Fruit fly (Drosophila melanogaster) whole organism, embryonic: ENCODE results near the gene CG12012.

ENCODE experiments used
- Abd-B ChIP-seq: fragments of 200-800 bp; sonication (Bioruptor generic); optimal IDR thresholded peaks from 2 replicates; lab custom pipeline; 2018; ENCODE audit warnings: missing biosample characterization, mild to moderate bottlenecking, missing genetic modification characterization, moderate library complexity
- Antp ChIP-seq: fragments of 200-800 bp; sonication (Bioruptor generic); optimal IDR thresholded peaks from 3 replicates; lab custom pipeline; 2016; ENCODE audit warnings: missing biosample characterization, missing genetic modification characterization
- Awh ChIP-seq: fragments of 200-800 bp; sonication (Bioruptor generic); IDR thresholded peaks from 2 replicates; pipeline ENCODE4, ENCODE4 v1.3.6; 2022; ENCODE audit warnings: missing biosample characterization, missing genetic modification characterization
- B-H2 ChIP-seq: fragments of 200-800 bp; sonication (Bioruptor generic); optimal IDR thresholded peaks from 2 replicates; lab custom pipeline; 2018; ENCODE audit warnings: missing biosample characterization, mild to moderate bottlenecking, missing genetic modification characterization
- BEAF-32 ChIP-seq: fragments of 200-800 bp; sonication (Bioruptor generic); optimal IDR thresholded peaks from 3 replicates; lab custom pipeline; 2017; ENCODE audit warnings: missing biosample characterization, missing genetic modification characterization, mild to moderate bottlenecking, moderate library complexity, missing genetic modification reagents
- CG10431 ChIP-seq: fragments of 200-800 bp; sonication (Bioruptor generic); optimal IDR thresholded peaks from 3 replicates; lab custom pipeline; 2018; ENCODE audit warnings: missing biosample characterization, mild to moderate bottlenecking, missing genetic modification characterization
- CG11723 ChIP-seq: fragments of 200-800 bp; sonication (Bioruptor generic); optimal IDR thresholded peaks from 2 replicates; lab custom pipeline; 2017; ENCODE audit warnings: missing biosample characterization, mild to moderate bottlenecking, missing genetic modification characterization
- CG13894 ChIP-seq: fragments of 200-800 bp; sonication (Bioruptor generic); optimal IDR thresholded peaks from 3 replicates; lab custom pipeline; 2018; ENCODE audit warnings: missing biosample characterization, mild to moderate bottlenecking, missing genetic modification characterization, moderate library complexity
- CG14667 ChIP-seq: fragments of 200-800 bp; sonication (Bioruptor generic); IDR thresholded peaks from 2 replicates; pipeline ENCODE4 v1.3.6; 2022; ENCODE audit warnings: missing biosample characterization, missing genetic modification characterization
- CG1529 ChIP-seq: fragments of 200-800 bp; sonication (Bioruptor generic); optimal IDR thresholded peaks from 3 replicates; lab custom pipeline; 2018; ENCODE audit warnings: missing biosample characterization, missing genetic modification characterization
- CG15479 ChIP-seq: fragments of 200-800 bp; sonication (Bioruptor generic); optimal IDR thresholded peaks from 3 replicates; lab custom pipeline; 2019; ENCODE audit warnings: missing biosample characterization, mild to moderate bottlenecking, missing genetic modification characterization, moderate library complexity
- CG1603 ChIP-seq: fragments of 200-800 bp; sonication (Bioruptor generic); optimal IDR thresholded peaks from 2 replicates; lab custom pipeline; 2019; ENCODE audit warnings: missing biosample characterization, mild to moderate bottlenecking, missing genetic modification characterization, moderate library complexity
- CG17328 ChIP-seq: fragments of 200-800 bp; sonication (Bioruptor generic); IDR thresholded peaks from 2 replicates; pipeline ENCODE4 v1.3.6; 2022; ENCODE audit warnings: missing biosample characterization, missing genetic modification characterization
- CG30020 ChIP-seq: fragments of 200-800 bp; optimal IDR thresholded peaks from 2 replicates; lab custom pipeline; 2019; ENCODE audit warnings: missing biosample characterization, mild to moderate bottlenecking, missing genetic modification characterization, moderate library complexity
- CG34224 ChIP-seq: fragments of 200-800 bp; sonication (Bioruptor generic); IDR thresholded peaks from 3 replicates; pipeline ENCODE4 v1.3.6; 2022; ENCODE audit warnings: missing biosample characterization, missing genetic modification characterization; ENCODE audit not compliant: partially characterized antibody
- CG3847 ChIP-seq: fragments of 200-800 bp; sonication (Bioruptor generic); IDR thresholded peaks from 2 replicates; pipeline ENCODE4 v1.3.6; 2022; ENCODE audit warnings: missing biosample characterization, missing genetic modification characterization
- CG7745 ChIP-seq: fragments of 200-800 bp; sonication (Bioruptor generic); optimal IDR thresholded peaks from 2 replicates; lab custom pipeline; 2018; ENCODE audit warnings: missing biosample characterization, mild to moderate bottlenecking, missing genetic modification characterization, moderate library complexity
- Dp ChIP-seq: fragments of 200-800 bp; sonication (Bioruptor generic); optimal IDR thresholded peaks from 2 replicates; lab custom pipeline; 2018; ENCODE audit warnings: missing biosample characterization, mild to moderate bottlenecking, missing genetic modification characterization, moderate library complexity
- ERR ChIP-seq: fragments of 200-800 bp; sonication (Bioruptor generic); optimal IDR thresholded peaks from 2 replicates; lab custom pipeline; 2016; ENCODE audit warnings: missing biosample characterization, missing genetic modification characterization
- HLHmδ ChIP-seq: fragments of 200-800 bp; sonication (Bioruptor generic); optimal IDR thresholded peaks from 2 replicates; lab custom pipeline; 2018; ENCODE audit warnings: missing biosample characterization, mild to moderate bottlenecking, missing genetic modification characterization, moderate library complexity
- Hr51 ChIP-seq, 2 experiments: fragments of 200-800 bp; sonication (Bioruptor generic); optimal IDR thresholded peaks; 2 replicates in 1 of 2; 3 replicates in 1 of 2; lab custom pipeline; 2016 to 2018; ENCODE audit warnings: missing biosample characterization in 2 of 2, missing genetic modification characterization in 2 of 2, mild to moderate bottlenecking in 1 of 2, moderate library complexity in 1 of 2
- Hr78 ChIP-seq, 2 experiments: fragments of 200-800 bp in 1 of 2; fragments of >200 bp in 1 of 2; sonication (Bioruptor generic) in 1 of 2; optimal IDR thresholded peaks; 2 replicates each; lab custom pipeline; 2017 to 2019; ENCODE audit warnings: missing biosample characterization in 2 of 2, missing genetic modification characterization in 2 of 2, mild to moderate bottlenecking in 1 of 2, moderate library complexity in 1 of 2
- Med ChIP-seq: fragments of 200-800 bp; sonication (Bioruptor generic); peaks from one replicate; lab custom pipeline; 2016; ENCODE audit warnings: missing biosample characterization, missing genetic modification characterization, mild to moderate bottlenecking, inconsistent platforms, moderate library complexity
- Vsx1 ChIP-seq: fragments of 200-800 bp; sonication (Bioruptor generic); optimal IDR thresholded peaks from 2 replicates; lab custom pipeline; 2017; ENCODE audit warnings: missing biosample characterization, mild to moderate bottlenecking, missing genetic modification characterization, missing genetic modification reagents
- ac ChIP-seq: fragments of 200-800 bp; sonication (Bioruptor generic); optimal IDR thresholded peaks from 3 replicates; lab custom pipeline; 2017; ENCODE audit warnings: missing biosample characterization, mild to moderate bottlenecking, missing genetic modification characterization
- aop ChIP-seq: fragments of 200-800 bp; sonication (Bioruptor generic); IDR thresholded peaks from 2 replicates; pipeline ENCODE4 v1.3.6; 2022; ENCODE audit warnings: missing biosample characterization, missing genetic modification characterization
- ara ChIP-seq: fragments of 200-800 bp; sonication (Bioruptor generic); IDR thresholded peaks from 2 replicates; pipeline ENCODE4 v1.3.6; 2022; ENCODE audit warnings: missing biosample characterization, missing genetic modification characterization
- bigmax ChIP-seq: fragments of 200-800 bp; sonication (Bioruptor generic); optimal IDR thresholded peaks from 2 replicates; lab custom pipeline; 2018; ENCODE audit warnings: missing biosample characterization, mild to moderate bottlenecking, missing genetic modification characterization
- bowl ChIP-seq: fragments of 200-800 bp; sonication (Bioruptor generic); IDR thresholded peaks from 2 replicates; pipeline ENCODE4 v1.3.6; 2022; ENCODE audit warnings: missing biosample characterization, missing genetic modification characterization
- br ChIP-seq: fragments of >200 bp; optimal IDR thresholded peaks from 2 replicates; lab custom pipeline; 2017
- dimm ChIP-seq: fragments of 200-800 bp; sonication (Bioruptor generic); IDR thresholded peaks from 2 replicates; pipeline ENCODE4 v1.3.6; 2022; ENCODE audit warnings: missing biosample characterization, missing genetic modification characterization
- disco-r ChIP-seq: fragments of 200-800 bp; sonication (Bioruptor generic); optimal IDR thresholded peaks from 2 replicates; lab custom pipeline; 2016; ENCODE audit warnings: missing biosample characterization, missing genetic modification characterization
- ems ChIP-seq: fragments of 200-800 bp; sonication (Bioruptor generic); optimal IDR thresholded peaks from 3 replicates; lab custom pipeline; 2016; ENCODE audit warnings: missing biosample characterization, missing genetic modification characterization
- eve ChIP-seq, 2 experiments: fragments of >200 bp; optimal IDR thresholded peaks; 2 replicates each; lab custom pipeline; 2017; ENCODE audit warnings: missing biosample characterization in 2 of 2, missing genetic modification characterization in 2 of 2
- fru ChIP-seq: fragments of >200 bp; optimal IDR thresholded peaks from 2 replicates; lab custom pipeline; 2017
- insv ChIP-seq, 2 experiments: fragments of 200-800 bp; sonication (Bioruptor generic); optimal IDR thresholded peaks; 3 replicates each; lab custom pipeline; 2016 to 2018; ENCODE audit warnings: missing biosample characterization in 2 of 2, missing genetic modification characterization in 2 of 2
- jigr1 ChIP-seq: fragments of 200-800 bp; sonication (Bioruptor generic); IDR thresholded peaks from 3 replicates; pipeline ENCODE4 v1.3.6; 2022; ENCODE audit warnings: missing biosample characterization, missing genetic modification characterization
- jing ChIP-seq: fragments of 200-800 bp; sonication (Bioruptor generic); optimal IDR thresholded peaks from 2 replicates; lab custom pipeline; 2018; ENCODE audit warnings: missing biosample characterization, mild to moderate bottlenecking, missing genetic modification characterization
- knrl ChIP-seq: fragments of 200-800 bp; sonication (Bioruptor generic); IDR thresholded peaks from 3 replicates; pipeline ENCODE4 v1.3.6; 2022; ENCODE audit warnings: missing biosample characterization, missing genetic modification characterization; ENCODE audit not compliant: partially characterized antibody
- nerfin-1 ChIP-seq: fragments of 200-800 bp; sonication (Bioruptor generic); optimal IDR thresholded peaks from 3 replicates; lab custom pipeline; 2019; ENCODE audit warnings: missing biosample characterization, mild to moderate bottlenecking, missing genetic modification characterization, moderate library complexity
- phol ChIP-seq: fragments of 200-800 bp; sonication (Bioruptor generic); optimal IDR thresholded peaks from 3 replicates; lab custom pipeline; 2018; ENCODE audit warnings: missing biosample characterization, mild to moderate bottlenecking, missing genetic modification characterization, moderate library complexity
- pnt ChIP-seq: fragments of 200-800 bp; sonication (Bioruptor generic); optimal IDR thresholded peaks from 3 replicates; lab custom pipeline; 2016; ENCODE audit warnings: missing biosample characterization, missing genetic modification characterization
- repo ChIP-seq: fragments of 200-800 bp; sonication (Bioruptor generic); optimal IDR thresholded peaks from 2 replicates; lab custom pipeline; 2016; ENCODE audit warnings: missing biosample characterization, missing genetic modification characterization
- scrt ChIP-seq: fragments of 200-800 bp; sonication (Bioruptor generic); optimal IDR thresholded peaks from 2 replicates; lab custom pipeline; 2018; ENCODE audit warnings: missing biosample characterization, mild to moderate bottlenecking, missing genetic modification characterization, moderate library complexity
- stc ChIP-seq: fragments of 200-800 bp; sonication (Bioruptor generic); IDR thresholded peaks from 2 replicates; pipeline ENCODE4 v1.3.6; 2022; ENCODE audit warnings: missing biosample characterization, missing genetic modification characterization
- stwl ChIP-seq: fragments of 200-800 bp; sonication (Bioruptor generic); optimal IDR thresholded peaks from 3 replicates; lab custom pipeline; 2018; ENCODE audit warnings: missing biosample characterization, mild to moderate bottlenecking, missing genetic modification characterization, moderate library complexity
- tin ChIP-seq: fragments of 200-800 bp; sonication (Bioruptor generic); optimal IDR thresholded peaks from 3 replicates; lab custom pipeline; 2016; ENCODE audit warnings: missing biosample characterization, missing genetic modification characterization
- tio ChIP-seq: fragments of 200-800 bp; sonication (Bioruptor generic); optimal IDR thresholded peaks from 2 replicates; lab custom pipeline; 2017; ENCODE audit warnings: missing biosample characterization, missing genetic modification characterization, inconsistent platforms
- wek ChIP-seq: fragments of 200-800 bp; sonication (Bioruptor generic); optimal IDR thresholded peaks from 3 replicates; lab custom pipeline; 2018; ENCODE audit warnings: missing biosample characterization, mild to moderate bottlenecking, missing genetic modification characterization, moderate library complexity

The CG12012 gene

DNA sequence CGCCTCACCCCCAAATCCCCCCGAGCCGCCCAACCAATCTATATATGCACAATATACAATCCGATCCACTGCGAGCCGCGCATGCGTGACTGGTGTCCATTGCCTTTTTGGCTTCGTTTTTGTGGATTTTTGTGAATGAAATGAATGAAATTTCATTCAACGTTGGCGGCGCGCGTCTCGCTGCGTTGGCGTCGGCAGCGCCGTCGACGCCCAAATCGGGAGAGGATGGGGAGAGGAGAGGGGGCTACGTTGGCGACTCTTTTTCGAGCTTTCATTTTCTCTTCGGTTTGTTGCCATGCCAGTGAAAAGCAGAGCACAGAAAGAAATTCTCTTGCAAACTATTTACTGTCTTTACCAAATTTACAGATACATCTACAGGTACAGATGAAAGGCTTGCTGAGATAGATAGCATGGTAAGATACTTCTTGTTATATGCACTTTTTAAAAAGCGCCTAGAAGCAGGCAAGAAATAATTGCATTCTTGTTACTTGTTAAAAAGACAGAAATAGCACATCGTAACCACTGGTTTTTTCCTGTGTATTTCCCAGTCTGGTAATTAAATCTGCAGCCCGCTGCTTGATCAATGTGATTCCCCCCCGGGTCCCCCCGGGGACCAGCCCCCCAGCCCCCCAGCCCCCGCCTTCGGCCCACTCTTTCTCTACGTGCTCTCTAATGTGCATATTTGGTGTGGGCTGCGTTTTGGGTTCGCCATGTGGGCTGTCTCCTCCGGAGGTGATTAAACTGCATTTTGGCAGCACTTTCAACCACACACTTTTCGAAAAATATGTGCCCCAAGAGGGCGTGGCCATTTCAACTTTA, 3.9 kb downstream of the CG12012 start (continued):
- TF ChIP-seq CG1603 (tag; lab: Kevin White, UChicago) (peak; percentile 39), insv (GFP tag; optimal IDR thresholded peaks at IDR 0.05; lab: Kevin White, UChicago) (no peak), CG15479 (GFP tag; lab: Kevin White, UChicago) (no peak), bowl (GFP tag; lab: Robert Waterston, UW) (no peak), pnt (no peak), bigmax (no peak), br (lab: Kevin White, UChicago) (no peak), B-H2 (no peak), CG11723 (peak; percentile 40), ara (GFP tag; lab: Robert Waterston, UW) (no peak), tio (no peak), BEAF-32 (GFP tag; lab: Kevin White, UChicago) (no peak), CG10431 (no peak), Abd-B (GFP tag; lab: Kevin White, UChicago) (peak; percentile 38), disco-r (no peak), ems (GFP tag; lab: Kevin White, UChicago) (no peak), repo (peak; percentile 16), CG3847 (no peak), stwl (tag; lab: Kevin White, UChicago) (no peak), Hr51 (GFP tag; optimal IDR thresholded peaks at IDR 0.05; lab: Kevin White, UChicago) (peak in 1 of 2 experiments; percentile 63), knrl (no peak), Antp (GFP tag; lab: Kevin White, UChicago) (no peak), wek (GFP tag; lab: Kevin White, UChicago) (no peak), CG7745 (tag; lab: Kevin White, UChicago) (no peak), phol (tag; lab: Kevin White, UChicago) (peak; percentile 74), ERR (no peak), Dp (GFP tag; lab: Kevin White, UChicago) (no peak), CG17328 (GFP tag; lab: Robert Waterston, UW) (peak; percentile 29), jigr1 (GFP tag; lab: Robert Waterston, UW) (no peak), CG1529 (GFP tag; lab: Kevin White, UChicago) (peak; percentile 65), stc (GFP tag; lab: Robert Waterston, UW) (peak; percentile 22; the same call in 1 of the 2 replicates), Awh (0 out of 2 replicates have a peak, but pooled peaks have one; percentile 32), aop (GFP tag; lab: Robert Waterston, UW) (no peak), eve (GFP tag; optimal IDR thresholded peaks at IDR 0.05; lab: Kevin White, UChicago) (no peak), tin (peak; percentile 43), Vsx1 (peak; percentile 45), scrt (GFP tag; lab: Kevin White, UChicago) (no peak), HLHmδ (GFP tag; lab: Kevin White, UChicago) (no peak), CG13894 (tag; lab: Kevin White, UChicago) (no peak), CG34224 (GFP tag; lab: Robert Waterston, UW) (no peak), dimm (no peak), ac (GFP tag; lab: Kevin White, UChicago) (no peak), nerfin-1 (tag; lab: Kevin White, UChicago) (peak; percentile 55), fru (lab: Kevin White, UChicago) (no peak), Hr78 (GFP tag; optimal IDR thresholded peaks at IDR 0.05; lab: Kevin White, UChicago) (peak in 1 of 2 experiments; percentile 41), CG14667 (no peak), jing (GFP tag; lab: Kevin White, UChicago) (peak; percentile 37), Med (peak; percentile 78), CG30020 (tag; lab: Kevin White, UChicago) (no peak)
